Worm (Caenorhabditis elegans) whole organism, young adult: ENCODE data around the gene ttr-33.
A peak's percentile ranks its signal among the peaks of the same experiment; 100 is the strongest.

ENCODE experiments used
- F22D6.2 ChIP-seq: sonication (generic microtip); optimal IDR thresholded peaks from 2 replicates; lab custom pipeline; 2016; ENCODE audit warnings: mild to moderate bottlenecking, missing genetic modification characterization, missing compliant biosample characterization
- F23B12.7 ChIP-seq: sonication (generic microtip); optimal IDR thresholded peaks from 2 replicates; lab custom pipeline; 2017; ENCODE audit warnings: missing genetic modification characterization, mild to moderate bottlenecking, missing compliant biosample characterization, antibody characterized with exemption, moderate library complexity; ENCODE audit not compliant: insufficient read depth
- F39B2.1 ChIP-seq: fragments of 200-800 bp; sonication (Bioruptor generic); IDR thresholded peaks from 2 replicates; pipeline ENCODE4 v1.3.6; 2022; ENCODE audit warnings: missing genetic modification reagents, missing genetic modification characterization, missing compliant biosample characterization
- F57C9.4 ChIP-seq: sonication (generic microtip); optimal IDR thresholded peaks from 2 replicates; lab custom pipeline; 2017; ENCODE audit warnings: mild to moderate bottlenecking, missing genetic modification characterization, missing compliant biosample characterization
- K11D2.4 ChIP-seq: fragments of 200-800 bp; sonication (Bioruptor generic); IDR thresholded peaks from 2 replicates; pipeline ENCODE4 v1.3.6; 2022; ENCODE audit warnings: missing genetic modification reagents, missing genetic modification characterization, missing compliant biosample characterization
- K12H6.12 ChIP-seq: fragments of 200-800 bp; sonication (Bioruptor generic); optimal IDR thresholded peaks from 2 replicates; lab custom pipeline; 2018; ENCODE audit warnings: mild to moderate bottlenecking, missing genetic modification characterization, missing compliant biosample characterization
- Y53F4B.3 ChIP-seq: fragments of 200-800 bp; sonication (Bioruptor generic); IDR thresholded peaks from 2 replicates; pipeline ENCODE4 v1.3.6; 2022; ENCODE audit warnings: missing genetic modification reagents, missing genetic modification characterization, missing compliant biosample characterization
- Y53G8AR.9 ChIP-seq: fragments of 200-800 bp; sonication (Bioruptor generic); conservative IDR thresholded peaks from 2 replicates; pipeline ENCODE4 v1.3.6; 2022; ENCODE audit warnings: missing genetic modification reagents, missing genetic modification characterization, missing compliant biosample characterization
- ZK185.1 ChIP-seq: sonication (generic microtip); optimal IDR thresholded peaks from 2 replicates; lab custom pipeline; 2016; ENCODE audit warnings: mild to moderate bottlenecking, missing genetic modification characterization, missing compliant biosample characterization; ENCODE audit not compliant: poor library complexity, severe bottlenecking
- akir-1 ChIP-seq: fragments of 200-800 bp; sonication (Bioruptor generic); optimal IDR thresholded peaks from 2 replicates; lab custom pipeline; 2018; ENCODE audit warnings: mild to moderate bottlenecking, missing genetic modification characterization, moderate library complexity, missing compliant biosample characterization
- ama-1 ChIP-seq, 3 experiments: fragments of 150-350 bp in 1 of 3; sonication (generic microtip) in 2 of 3; optimal IDR thresholded peaks; 2 replicates each; lab custom pipeline; 2014 to 2018; ENCODE audit warnings: missing biosample characterization in 2 of 3, missing genetic modification characterization in 2 of 3, missing genetic modification reagents in 2 of 3
- aptf-3 ChIP-seq: fragments of 200-800 bp; sonication (Bioruptor generic); IDR thresholded peaks from 2 replicates; pipeline ENCODE4 v1.3.6; 2022; ENCODE audit warnings: missing genetic modification characterization, missing compliant biosample characterization
- attf-5 ChIP-seq: fragments of 200-800 bp; sonication (Bioruptor generic); optimal IDR thresholded peaks from 2 replicates; lab custom pipeline; 2018; ENCODE audit warnings: mild to moderate bottlenecking, missing genetic modification characterization, missing compliant biosample characterization
- ceh-100 ChIP-seq: fragments of 200-800 bp; sonication (Bioruptor generic); IDR thresholded peaks from 2 replicates; pipeline ENCODE4 v1.3.6; 2022; ENCODE audit warnings: missing genetic modification reagents, missing genetic modification characterization, missing compliant biosample characterization
- ceh-27 ChIP-seq: fragments of 200-800 bp; sonication (Bioruptor generic); optimal IDR thresholded peaks from 2 replicates; lab custom pipeline; 2018; ENCODE audit warnings: mild to moderate bottlenecking, missing genetic modification characterization, moderate library complexity, missing compliant biosample characterization
- ceh-40 ChIP-seq: fragments of 200-800 bp; sonication (Bioruptor generic); IDR thresholded peaks from 2 replicates; pipeline ENCODE4 v1.3.6; 2022; ENCODE audit warnings: missing genetic modification characterization, missing compliant biosample characterization
- dpff-1 ChIP-seq: sonication (generic microtip); optimal IDR thresholded peaks from 2 replicates; lab custom pipeline; 2017; ENCODE audit warnings: mild to moderate bottlenecking, missing genetic modification characterization, missing compliant biosample characterization
- efl-1 ChIP-seq: fragments of 150-350 bp; optimal IDR thresholded peaks from 2 replicates; lab custom pipeline; 2014; ENCODE audit warnings: missing biosample characterization, missing genetic modification reagents, missing genetic modification characterization
- egrh-3 ChIP-seq: fragments of 200-800 bp; sonication (Bioruptor generic); IDR thresholded peaks from 2 replicates; pipeline ENCODE4 v1.3.6; 2022; ENCODE audit warnings: missing genetic modification reagents, missing genetic modification characterization, missing compliant biosample characterization
- ekl-4 ChIP-seq: fragments of 200-800 bp; sonication (Bioruptor generic); IDR thresholded peaks from 2 replicates; pipeline ENCODE4 v1.3.6; 2022; ENCODE audit warnings: missing genetic modification reagents, missing genetic modification characterization, missing compliant biosample characterization
- hmg-1.2 ChIP-seq: fragments of 200-800 bp; sonication (Bioruptor generic); IDR thresholded peaks from 2 replicates; pipeline ENCODE4 v1.3.6; 2022; ENCODE audit warnings: missing genetic modification reagents, missing genetic modification characterization, missing compliant biosample characterization
- hmg-20 ChIP-seq: fragments of 200-800 bp; sonication (Bioruptor generic); IDR thresholded peaks from 2 replicates; pipeline ENCODE4 v1.3.6; 2022; ENCODE audit warnings: missing genetic modification reagents, missing genetic modification characterization, missing compliant biosample characterization
- lag-1 ChIP-seq: fragments of 200-800 bp; sonication (Bioruptor generic); IDR thresholded peaks from 2 replicates; pipeline ENCODE4 v1.3.6; 2022; ENCODE audit warnings: missing genetic modification reagents, missing genetic modification characterization, missing compliant biosample characterization
- lir-1 ChIP-seq: fragments of 200-800 bp; sonication (Bioruptor generic); conservative IDR thresholded peaks from 2 replicates; pipeline ENCODE4 v1.3.6; 2022; ENCODE audit warnings: missing genetic modification reagents, missing genetic modification characterization, missing compliant biosample characterization
- lsl-1 ChIP-seq: fragments of 200-800 bp; sonication (Bioruptor generic); optimal IDR thresholded peaks from 2 replicates; lab custom pipeline; 2018; ENCODE audit warnings: mild to moderate bottlenecking, missing genetic modification characterization, moderate library complexity, missing compliant biosample characterization
- madf-3 ChIP-seq: fragments of 200-800 bp; sonication (Bioruptor generic); IDR thresholded peaks from 2 replicates; pipeline ENCODE4 v1.3.6; 2022; ENCODE audit warnings: missing genetic modification reagents, missing genetic modification characterization, missing compliant biosample characterization
- mcd-1 ChIP-seq: fragments of 200-800 bp; sonication (Bioruptor generic); IDR thresholded peaks from 2 replicates; pipeline ENCODE4 v1.3.6; 2022; ENCODE audit warnings: missing genetic modification reagents, missing genetic modification characterization, missing compliant biosample characterization
- mel-28 ChIP-seq: sonication (generic microtip); optimal IDR thresholded peaks from 2 replicates; lab custom pipeline; 2016; ENCODE audit warnings: borderline replicate concordance, mild to moderate bottlenecking, missing genetic modification characterization, missing compliant biosample characterization
- mxl-1 ChIP-seq: sonication (generic microtip); optimal IDR thresholded peaks from 2 replicates; lab custom pipeline; 2016; ENCODE audit warnings: missing genetic modification characterization, missing compliant biosample characterization
- nfya-2 ChIP-seq: fragments of 200-800 bp; sonication (Bioruptor generic); IDR thresholded peaks from 2 replicates; pipeline ENCODE4 v1.3.6; 2022; ENCODE audit warnings: missing genetic modification reagents, missing genetic modification characterization, missing compliant biosample characterization
- nhr-80 ChIP-seq: sonication (generic microtip); optimal IDR thresholded peaks from 2 replicates; lab custom pipeline; 2016; ENCODE audit warnings: missing genetic modification characterization, missing compliant biosample characterization
- nhr-90 ChIP-seq: sonication (generic microtip); optimal IDR thresholded peaks from 2 replicates; lab custom pipeline; 2016; ENCODE audit warnings: missing genotype, mild to moderate bottlenecking, missing genetic modification characterization, missing compliant biosample characterization
- pbrm-1 ChIP-seq: fragments of 200-800 bp; sonication (Bioruptor generic); IDR thresholded peaks from 2 replicates; pipeline ENCODE4 v1.3.6; 2022; ENCODE audit warnings: missing genetic modification reagents, missing genetic modification characterization, missing compliant biosample characterization
- pha-4 ChIP-seq: fragments of 150-350 bp; sonication (generic microtip); optimal IDR thresholded peaks from 2 replicates; lab custom pipeline; 2014; ENCODE audit warnings: missing biosample characterization, missing genetic modification reagents, missing genetic modification characterization
- rcor-1 ChIP-seq: fragments of 200-800 bp; sonication (Bioruptor generic); IDR thresholded peaks from 2 replicates; pipeline ENCODE4 v1.3.6; 2022; ENCODE audit warnings: missing genetic modification reagents, missing genetic modification characterization, missing compliant biosample characterization
- tbp1 ChIP-seq: fragments of 200-800 bp; sonication (Bioruptor generic); optimal IDR thresholded peaks from 2 replicates; lab custom pipeline; 2018; ENCODE audit warnings: mild to moderate bottlenecking, missing genetic modification characterization, missing compliant biosample characterization
- unc-130 ChIP-seq: sonication (generic microtip); optimal IDR thresholded peaks from 2 replicates; lab custom pipeline; 2016; ENCODE audit warnings: missing genetic modification reagents, missing genetic modification characterization, missing compliant biosample characterization
- zim-3 ChIP-seq: sonication (generic microtip); optimal IDR thresholded peaks from 2 replicates; lab custom pipeline; 2017; ENCODE audit warnings: mild to moderate bottlenecking, missing genetic modification characterization, moderate library complexity, missing compliant biosample characterization
- ztf-18 ChIP-seq: sonication (generic microtip); optimal IDR thresholded peaks from 2 replicates; lab custom pipeline; 2016; ENCODE audit warnings: missing genotype, mild to moderate bottlenecking, missing genetic modification characterization, missing compliant biosample characterization
- ztf-22 ChIP-seq: fragments of 200-800 bp; sonication (Bioruptor generic); optimal IDR thresholded peaks from 2 replicates; lab custom pipeline; 2018; ENCODE audit warnings: mild to moderate bottlenecking, missing genetic modification characterization, moderate library complexity, missing compliant biosample characterization
- ztf-28 ChIP-seq: fragments of 200-800 bp; sonication (Bioruptor generic); IDR thresholded peaks from 2 replicates; pipeline ENCODE4 v1.3.6; 2022; ENCODE audit warnings: missing genetic modification reagents, missing genetic modification characterization, missing compliant biosample characterization

Gene ttr-33

DNA sequence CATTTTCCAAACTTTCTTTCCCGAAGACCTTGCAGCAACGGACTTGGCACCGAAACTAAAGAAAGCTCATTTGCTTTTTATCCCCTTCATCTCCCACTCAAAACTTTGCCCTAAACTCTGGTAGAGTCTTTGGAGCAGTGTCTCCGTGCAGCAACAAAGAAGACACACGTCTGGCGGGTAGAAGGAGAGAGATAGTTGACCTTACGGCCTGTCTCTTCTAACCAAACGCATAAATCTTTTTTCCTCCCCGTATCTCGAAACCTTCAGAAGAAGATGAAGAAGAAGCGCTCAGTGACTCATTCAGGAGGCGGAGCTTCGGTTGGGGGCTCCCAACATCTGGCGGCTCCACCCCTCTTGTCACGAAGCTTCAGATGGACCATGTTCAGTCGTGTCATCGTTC is 11.3 kb downstream of the ttr-33 start:
- TF ChIP-seq pbrm-1 (GFP tag; lab: Robert Waterston, UW): no peak
- no peak for TF ChIP-seq ceh-40 (GFP tag; lab: Robert Waterston, UW)
- no peak for TF ChIP-seq attf-5 (GFP tag; lab: Kevin White, UChicago)
- TF ChIP-seq pha-4 (tag; lab: Kevin White, UChicago): no peak
- no peak for TF ChIP-seq dpff-1 (tag; lab: Kevin White, UChicago)
- no peak for TF ChIP-seq ama-1 (optimal IDR thresholded peaks at IDR 0.05; lab: Kevin White, UChicago)
- no peak for TF ChIP-seq ama-1 (GFP tag; optimal IDR thresholded peaks at IDR 0.05; lab: Kevin White, UChicago)
- TF ChIP-seq hmg-1.2 (GFP tag; lab: Robert Waterston, UW): no peak
- no peak for TF ChIP-seq egrh-3 (GFP tag; lab: Robert Waterston, UW)
- no peak for TF ChIP-seq tbp1 (GFP tag; lab: Kevin White, UChicago)

DNA sequence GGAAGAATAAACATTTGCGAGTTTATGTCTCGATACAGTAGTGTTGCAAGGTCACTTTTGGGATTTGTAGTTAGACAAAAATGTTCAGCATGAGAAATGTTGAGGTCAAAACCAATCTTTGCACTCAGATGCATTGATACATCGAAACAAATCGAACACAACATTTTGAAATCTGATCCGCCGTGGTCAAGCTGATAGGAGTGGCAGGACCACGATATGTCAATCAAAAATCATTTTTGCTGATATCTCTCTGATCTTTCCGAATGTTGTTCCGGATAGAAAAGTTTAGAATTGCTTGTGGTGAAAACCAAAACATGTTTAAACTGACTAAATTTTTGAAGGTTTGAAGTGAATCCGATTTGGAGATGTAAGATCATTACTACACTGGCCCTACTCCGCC is 11.9 kb downstream of the ttr-33 start:
- TF ChIP-seq nfya-2 (GFP tag; lab: Robert Waterston, UW) (no peak), pha-4 (tag; lab: Kevin White, UChicago) (no peak)

DNA sequence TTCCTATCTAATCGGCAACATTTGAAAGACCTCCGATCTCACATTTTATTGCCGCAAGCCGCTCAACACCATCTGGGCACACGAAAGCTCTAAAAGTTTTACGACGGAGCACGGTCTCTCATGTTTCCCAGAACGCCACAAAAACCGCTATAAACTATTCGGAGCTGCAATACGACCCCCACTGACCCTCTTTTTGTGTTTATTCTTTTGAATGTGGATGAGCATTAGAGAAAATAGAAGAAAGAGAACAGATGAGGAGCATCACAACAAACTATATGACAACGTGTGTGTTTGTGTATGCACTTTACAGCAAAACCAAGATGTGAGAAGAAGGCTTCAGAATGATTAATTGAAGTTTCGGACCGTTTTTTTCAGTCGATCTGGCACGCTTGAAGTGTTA is 13.6 kb downstream of the ttr-33 start:
- TF ChIP-seq lag-1 (GFP tag; lab: Robert Waterston, UW) (no peak), K11D2.4 (no peak), nfya-2 (GFP tag; lab: Robert Waterston, UW) (no peak), nhr-90 (tag; lab: Kevin White, UChicago) (no peak)

DNA sequence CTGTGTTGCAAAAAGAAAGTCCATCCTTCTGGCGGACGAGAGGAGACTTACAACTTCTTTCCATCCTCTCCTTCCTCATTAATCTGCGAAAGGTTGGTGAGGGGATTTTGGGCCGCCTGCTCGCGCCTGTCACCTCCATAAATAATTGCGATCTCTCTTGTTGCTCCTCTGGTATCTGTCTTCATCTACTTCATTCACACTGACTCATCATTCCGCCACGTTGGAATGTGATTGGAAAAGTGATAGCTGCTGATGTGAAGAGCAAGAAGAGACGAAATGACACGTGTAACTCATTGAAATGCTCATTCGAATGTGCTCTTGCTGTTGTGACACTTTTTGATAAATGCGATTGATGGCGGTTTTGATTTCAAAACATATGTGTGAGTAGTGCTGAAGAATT is 15.1 kb downstream of the ttr-33 start:
- TF ChIP-seq F23B12.7 (tag; lab: Kevin White, UChicago) (no peak), hmg-20 (GFP tag; lab: Robert Waterston, UW) (no peak), K12H6.12 (tag; lab: Kevin White, UChicago) (no peak), aptf-3 (no peak), mel-28 (no peak), unc-130 (GFP tag; lab: Kevin White, UChicago) (no peak)

DNA sequence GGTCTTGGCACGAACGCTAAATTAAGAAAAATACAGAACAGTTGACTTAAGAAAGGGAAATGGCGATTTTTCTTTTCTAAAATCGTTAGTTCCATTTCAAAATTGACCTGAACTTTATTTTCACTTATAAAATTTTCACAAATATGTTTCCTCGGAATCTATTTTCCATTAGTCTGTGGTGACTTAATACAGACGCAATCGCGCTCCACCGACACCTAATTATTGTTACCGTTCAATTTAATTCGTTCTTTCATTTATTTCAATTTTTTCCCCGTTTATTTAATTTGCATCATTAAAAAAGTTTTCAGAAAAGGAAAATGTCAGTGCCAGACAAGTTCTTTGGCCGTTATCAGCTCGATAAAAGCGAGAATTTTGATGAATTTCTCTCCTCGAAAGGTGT is 17.4 kb downstream of the ttr-33 start, which contains the start of gene lbp-4:
Gene lbp-4, plus strand, starts transcription at position 309 of the 400 bp plus-strand sequence.
- TF ChIP-seq F22D6.2: no peak
- TF ChIP-seq madf-3: no peak
- TF ChIP-seq ceh-100 (GFP tag; lab: Robert Waterston, UW): peak; percentile 92
- TF ChIP-seq lsl-1 (GFP tag; lab: Kevin White, UChicago): peak; percentile 30
- TF ChIP-seq F23B12.7 (tag; lab: Kevin White, UChicago): peak; percentile 74
- TF ChIP-seq akir-1 (GFP tag; lab: Kevin White, UChicago): no peak
- TF ChIP-seq ztf-28 (GFP tag; lab: Robert Waterston, UW): no peak
- TF ChIP-seq nhr-80: peak; percentile 74
- TF ChIP-seq rcor-1 (GFP tag; lab: Robert Waterston, UW): no peak
- TF ChIP-seq attf-5 (GFP tag; lab: Kevin White, UChicago): peak; percentile 55
- TF ChIP-seq ceh-27 (GFP tag; lab: Kevin White, UChicago): peak; percentile 15
- peak; percentile 65; the same call in 1 of the 2 replicates for TF ChIP-seq mcd-1 (GFP tag; lab: Robert Waterston, UW)
- TF ChIP-seq ZK185.1 (tag; lab: Kevin White, UChicago): peak; percentile 24

DNA sequence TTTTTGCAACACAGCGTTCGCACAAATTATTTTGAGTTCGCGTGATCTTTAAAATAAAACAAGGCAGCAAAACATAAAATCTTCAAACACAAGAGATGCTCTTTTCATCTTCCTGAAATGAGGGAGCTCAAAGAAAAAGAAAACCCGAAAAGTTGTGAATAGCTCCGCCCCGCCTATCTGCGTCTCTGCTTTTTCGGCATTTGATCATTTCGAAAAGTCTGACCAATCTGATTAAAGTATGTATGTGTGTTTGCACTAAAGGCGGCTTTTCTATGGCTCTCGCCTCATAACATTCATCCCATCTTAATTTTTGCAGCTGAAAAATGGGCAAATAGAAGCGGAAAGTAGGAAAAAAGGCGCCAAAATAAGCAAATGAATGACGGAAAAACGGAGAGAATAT is 18.1 kb downstream of the ttr-33 start:
- TF ChIP-seq F23B12.7 (tag; lab: Kevin White, UChicago) (no peak), F57C9.4 (no peak), F39B2.1 (no peak), lir-1 (no peak), Y53F4B.3 (GFP tag; lab: Robert Waterston, UW) (no peak), ztf-18 (tag; lab: Kevin White, UChicago) (no peak), zim-3 (tag; lab: Kevin White, UChicago) (no peak), ekl-4 (no peak), mxl-1 (tag; lab: Kevin White, UChicago) (no peak), Y53G8AR.9 (GFP tag; lab: Robert Waterston, UW) (no peak), efl-1 (no peak), ZK185.1 (tag; lab: Kevin White, UChicago) (no peak), K11D2.4 (no peak), ztf-22 (GFP tag; lab: Kevin White, UChicago) (no peak)
